Fruit fly (Drosophila melanogaster) Kc167 (cell line): ENCODE data around the gene Noa36.

Experiments used
- Sin3A ChIP-seq: fragments of >200 bp; optimal IDR thresholded peaks from 2 replicates; lab custom pipeline; 2018; ENCODE audit warnings: missing external identifiers
- insv ChIP-seq: fragments of >200 bp; optimal IDR thresholded peaks from 3 replicates; lab custom pipeline; 2018; ENCODE audit warnings: missing external identifiers
- psq ChIP-seq: fragments of >200 bp; optimal IDR thresholded peaks from 2 replicates; lab custom pipeline; 2017; ENCODE audit warnings: missing external identifiers

dm6 chr3R:28570805-28571204 is 28.3 kb downstream of the Noa36 start:
- TF ChIP-seq psq (lab: Kevin White, UChicago) (no peak), Sin3A (no peak), insv (lab: Kevin White, UChicago) (no peak)
